Worm (Caenorhabditis elegans) whole organism, L4 larva: ENCODE data around the gene fbxb-108.

Experiments used
- D1046.2 ChIP-seq: fragments of 200-800 bp; sonication (Bioruptor generic); IDR thresholded peaks from 2 replicates; pipeline ENCODE4 v1.3.6; 2022; ENCODE audit warnings: missing genetic modification characterization, missing compliant biosample characterization
- F26F4.8 ChIP-seq: fragments of 200-800 bp; sonication (Bioruptor generic); conservative IDR thresholded peaks from 2 replicates; pipeline ENCODE4 v1.3.6; 2022; ENCODE audit warnings: missing genetic modification characterization, missing compliant biosample characterization
- F37D6.2 ChIP-seq: sonication (generic microtip); optimal IDR thresholded peaks from 2 replicates; lab custom pipeline; 2016; ENCODE audit warnings: mild to moderate bottlenecking, missing genetic modification characterization, missing compliant biosample characterization
- F44E2.7 ChIP-seq: fragments of 200-800 bp; sonication (Bioruptor generic); IDR thresholded peaks from 2 replicates; pipeline ENCODE4 v2.1.2; 2022; ENCODE audit warnings: missing genetic modification characterization, missing compliant biosample characterization
- R02D3.7 ChIP-seq: fragments of 150-350 bp; sonication (generic microtip); optimal IDR thresholded peaks from 3 replicates; lab custom pipeline; 2014; ENCODE audit warnings: missing biosample characterization, missing genetic modification characterization
- Y105C5A.15 ChIP-seq: fragments of 200-800 bp; sonication (Bioruptor generic); IDR thresholded peaks from 2 replicates; pipeline ENCODE4 v1.3.6; 2022; ENCODE audit warnings: missing genetic modification characterization, missing compliant biosample characterization
- Y48G9A.11 ChIP-seq: fragments of 200-800 bp; sonication (Bioruptor generic); IDR thresholded peaks from 2 replicates; pipeline ENCODE4 v1.3.6; 2022; ENCODE audit warnings: missing genetic modification reagents, missing genetic modification characterization, missing compliant biosample characterization
- Y75B8A.6 ChIP-seq: fragments of 200-800 bp; sonication (Bioruptor generic); IDR thresholded peaks from 2 replicates; pipeline ENCODE4 v1.3.6; 2022; ENCODE audit warnings: missing genetic modification reagents, missing genetic modification characterization, missing compliant biosample characterization
- ZK546.5 ChIP-seq, 2 experiments: sonication (generic microtip); optimal IDR thresholded peaks; 2 replicates each; lab custom pipeline; 2017; ENCODE audit warnings: missing biosample characterization in 2 of 2, missing genetic modification characterization in 2 of 2
- aha-1 ChIP-seq: fragments of 150-350 bp; peaks from one replicate; lab custom pipeline; 2014; ENCODE audit warnings: missing biosample characterization, missing genetic modification characterization
- ceh-20 ChIP-seq: fragments of 200-800 bp; sonication (Bioruptor generic); IDR thresholded peaks from 2 replicates; pipeline ENCODE4 v1.3.6; 2022; ENCODE audit warnings: missing genetic modification reagents, missing genetic modification characterization, missing compliant biosample characterization
- ceh-32 ChIP-seq: sonication (generic microtip); optimal IDR thresholded peaks from 2 replicates; lab custom pipeline; 2016; ENCODE audit warnings: mild to moderate bottlenecking, missing genetic modification characterization, missing compliant biosample characterization; ENCODE audit not compliant: poor library complexity
- ceh-44 ChIP-seq: fragments of 200-800 bp; sonication (Bioruptor generic); IDR thresholded peaks from 2 replicates; pipeline ENCODE4 v1.3.6; 2022; ENCODE audit warnings: missing genetic modification reagents, missing genetic modification characterization, missing compliant biosample characterization
- daf-16 ChIP-seq, 3 experiments: sonication (generic microtip); optimal IDR thresholded peaks; 2 replicates each; lab custom pipeline; 2016 to 2017; ENCODE audit warnings: missing genetic modification characterization in 3 of 3, missing genetic modification reagents in 3 of 3, mild to moderate bottlenecking in 2 of 3, missing compliant biosample characterization in 2 of 3, missing biosample characterization in 1 of 3, moderate library complexity in 1 of 3
- dmd-6 ChIP-seq: fragments of 200-800 bp; sonication (Bioruptor generic); IDR thresholded peaks from 2 replicates; pipeline ENCODE4 v1.3.6; 2022; ENCODE audit warnings: missing genetic modification reagents, missing genetic modification characterization, missing compliant biosample characterization
- dmd-8 ChIP-seq: fragments of 200-800 bp; sonication (Bioruptor generic); IDR thresholded peaks from 2 replicates; pipeline ENCODE4 v1.3.6; 2022; ENCODE audit warnings: missing genetic modification characterization, missing compliant biosample characterization
- dmd-9 ChIP-seq: fragments of 200-800 bp; sonication (Bioruptor generic); IDR thresholded peaks from 2 replicates; pipeline ENCODE4 v1.3.6; 2022; ENCODE audit warnings: missing genetic modification reagents, missing genetic modification characterization, missing compliant biosample characterization
- egl-43 ChIP-seq: fragments of 200-800 bp; sonication (Bioruptor generic); IDR thresholded peaks from 2 replicates; pipeline ENCODE4 v1.3.6; 2022; ENCODE audit warnings: missing genetic modification reagents, missing genetic modification characterization, missing compliant biosample characterization
- fkh-10 ChIP-seq: fragments of 150-350 bp; optimal IDR thresholded peaks from 2 replicates; lab custom pipeline; 2014; ENCODE audit warnings: missing biosample characterization, missing genetic modification reagents, missing genetic modification characterization
- hif-1 ChIP-seq, 2 experiments: sonication (generic microtip); optimal IDR thresholded peaks; 2 replicates each; lab custom pipeline; 2016 to 2017; ENCODE audit warnings: missing compliant biosample characterization in 2 of 2, missing genetic modification characterization in 2 of 2, missing genetic modification reagents in 2 of 2, missing genotype in 2 of 2, mild to moderate bottlenecking in 1 of 2
- lim-7 ChIP-seq: fragments of 200-800 bp; sonication (Bioruptor generic); IDR thresholded peaks from 2 replicates; pipeline ENCODE4 v1.3.6; 2022; ENCODE audit warnings: missing genetic modification characterization, missing compliant biosample characterization
- lin-13 ChIP-seq: fragments of 150-350 bp; optimal IDR thresholded peaks from 2 replicates; lab custom pipeline; 2014; ENCODE audit warnings: missing biosample characterization, missing genetic modification reagents, missing genetic modification characterization
- lin-38 ChIP-seq: fragments of 200-800 bp; sonication (Bioruptor generic); IDR thresholded peaks from 2 replicates; pipeline ENCODE4 v1.3.6; 2022; ENCODE audit warnings: missing genetic modification reagents, missing genetic modification characterization, missing compliant biosample characterization
- madf-5 ChIP-seq, 2 experiments: fragments of 200-800 bp; sonication (Bioruptor generic); IDR thresholded peaks; 2 replicates each; pipeline ENCODE4 v1.3.6; 2022; ENCODE audit warnings: missing compliant biosample characterization in 2 of 2, missing genetic modification characterization in 2 of 2
- madf-9 ChIP-seq: fragments of 200-800 bp; sonication (Bioruptor generic); conservative IDR thresholded peaks from 2 replicates; pipeline ENCODE4 v1.3.6; 2022; ENCODE audit warnings: missing genetic modification reagents, missing genetic modification characterization, missing compliant biosample characterization
- mdt-29 ChIP-seq: fragments of 200-800 bp; sonication (Bioruptor generic); IDR thresholded peaks from 2 replicates; pipeline ENCODE4 v1.3.6; 2022; ENCODE audit warnings: missing genetic modification reagents, missing genetic modification characterization, missing compliant biosample characterization
- mes-2 ChIP-seq: sonication (generic microtip); optimal IDR thresholded peaks from 2 replicates; lab custom pipeline; 2016; ENCODE audit warnings: missing genotype, mild to moderate bottlenecking, missing genetic modification characterization, missing compliant biosample characterization; ENCODE audit not compliant: poor library complexity, severe bottlenecking
- mxl-2 ChIP-seq: fragments of 200-800 bp; sonication (Bioruptor generic); conservative IDR thresholded peaks from 2 replicates; pipeline ENCODE4 v1.3.6; 2022; ENCODE audit warnings: missing genetic modification reagents, missing genetic modification characterization, missing compliant biosample characterization
- nhr-28 ChIP-seq: fragments of 150-350 bp; optimal IDR thresholded peaks from 2 replicates; lab custom pipeline; 2014; ENCODE audit warnings: missing biosample characterization, missing genetic modification characterization
- nhr-41 ChIP-seq: fragments of 200-800 bp; sonication (Bioruptor generic); IDR thresholded peaks from 2 replicates; pipeline ENCODE4 v1.3.6; 2022; ENCODE audit warnings: missing genetic modification reagents, missing genetic modification characterization, missing compliant biosample characterization
- nhr-42 ChIP-seq: fragments of 200-800 bp; sonication (Bioruptor generic); IDR thresholded peaks from 2 replicates; pipeline ENCODE4 v1.3.6; 2022; ENCODE audit warnings: missing genetic modification characterization, missing compliant biosample characterization
- nhr-6 ChIP-seq: fragments of 150-350 bp; optimal IDR thresholded peaks from 2 replicates; lab custom pipeline; 2014; ENCODE audit warnings: missing biosample characterization, missing genetic modification characterization
- nhr-76 ChIP-seq: fragments of 150-350 bp; optimal IDR thresholded peaks from 2 replicates; lab custom pipeline; 2014; ENCODE audit warnings: missing biosample characterization, missing genetic modification characterization
- pha-4 ChIP-seq, 2 experiments: fragments of 150-350 bp in 1 of 2; fragments of 200-800 bp in 1 of 2; sonication (Bioruptor generic) in 1 of 2; IDR thresholded peaks in 1 of 2; optimal IDR thresholded peaks in 1 of 2; 2 replicates each; pipeline versions ENCODE4 v1.3.6 to Lab custom; 2014 to 2022; ENCODE audit warnings: missing genetic modification characterization in 2 of 2, missing genetic modification reagents in 2 of 2, missing biosample characterization in 1 of 2, missing compliant biosample characterization in 1 of 2
- rbr-2 ChIP-seq: sonication (generic microtip); optimal IDR thresholded peaks from 2 replicates; lab custom pipeline; 2016; ENCODE audit warnings: missing genotype, missing genetic modification characterization, missing compliant biosample characterization
- set-16 ChIP-seq: fragments of 200-800 bp; sonication (Bioruptor generic); IDR thresholded peaks from 2 replicates; pipeline ENCODE4 v1.3.6; 2022; ENCODE audit warnings: missing genetic modification reagents, missing genetic modification characterization, missing compliant biosample characterization
- snpc-1.2 ChIP-seq: fragments of 200-800 bp; sonication (Bioruptor generic); IDR thresholded peaks from 2 replicates; pipeline ENCODE4 v1.3.6; 2022; ENCODE audit warnings: missing genetic modification reagents, missing genetic modification characterization, missing compliant biosample characterization
- spr-1 ChIP-seq: sonication (generic microtip); optimal IDR thresholded peaks from 2 replicates; lab custom pipeline; 2016; ENCODE audit warnings: mild to moderate bottlenecking, missing genetic modification characterization, missing compliant biosample characterization
- tra-1 ChIP-seq: fragments of 200-800 bp; sonication (Bioruptor generic); IDR thresholded peaks from 2 replicates; pipeline ENCODE4 v1.3.6; 2022; ENCODE audit warnings: missing genetic modification reagents, missing genetic modification characterization, missing compliant biosample characterization
- unc-62 ChIP-seq, 3 experiments: fragments of 150-350 bp in 1 of 3; sonication (generic microtip); optimal IDR thresholded peaks in 2 of 3; peaks in 1 of 3; 1 replicate in 1 of 3; 2 replicates in 2 of 3; lab custom pipeline; 2014 to 2017; ENCODE audit warnings: missing biosample characterization in 3 of 3, missing genetic modification characterization in 3 of 3, missing genetic modification reagents in 3 of 3, missing genotype in 1 of 3
- vab-7 ChIP-seq: fragments of 200-800 bp; sonication (Bioruptor generic); IDR thresholded peaks from 2 replicates; pipeline ENCODE4 v1.3.6; 2022; ENCODE audit warnings: missing genetic modification reagents, missing genetic modification characterization, missing compliant biosample characterization
- zag-1 ChIP-seq: fragments of 150-350 bp; optimal IDR thresholded peaks from 2 replicates; lab custom pipeline; 2014; ENCODE audit warnings: missing biosample characterization, missing genetic modification characterization
- zfp-2 ChIP-seq: sonication (generic microtip); optimal IDR thresholded peaks from 2 replicates; lab custom pipeline; 2016; ENCODE audit warnings: mild to moderate bottlenecking, missing genetic modification characterization, missing compliant biosample characterization
- zfp-3 ChIP-seq: fragments of 200-800 bp; sonication (Bioruptor generic); conservative IDR thresholded peaks from 2 replicates; pipeline ENCODE4 v1.3.6; 2022; ENCODE audit warnings: missing genetic modification reagents, missing genetic modification characterization, missing compliant biosample characterization

Gene fbxb-108

DNA sequence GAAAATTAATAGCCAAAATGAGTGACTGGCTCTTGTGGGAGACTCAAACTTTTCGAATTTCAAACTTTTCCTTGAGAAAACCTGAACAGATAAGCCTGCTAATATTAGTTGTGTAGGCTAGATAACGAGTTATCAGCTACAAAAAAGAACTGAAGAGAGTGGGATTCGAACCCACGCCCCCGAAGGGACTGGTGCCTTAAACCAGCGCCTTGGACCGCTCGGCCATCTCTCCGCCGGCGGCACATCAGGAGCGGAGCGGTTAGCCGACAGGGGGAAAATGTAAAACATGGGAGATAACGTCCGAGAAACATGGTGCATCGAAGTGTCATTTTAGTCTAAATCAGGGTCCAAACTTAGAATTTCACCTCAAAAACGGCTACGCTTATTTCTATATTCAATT lies 29.1 kb upstream of the fbxb-108 start:
- TF ChIP-seq dmd-6 (peak; percentile 29; the same call in 1 of the 2 replicates), pha-4 (GFP tag; IDR thresholded peaks at IDR 0.05; lab: Robert Waterston, UW) (no peak), pha-4 (tag; optimal IDR thresholded peaks at IDR 0.05; lab: Kevin White, UChicago) (no peak), egl-43 (GFP tag; lab: Robert Waterston, UW) (peak; percentile 82), zfp-3 (no peak), zfp-2 (tag; lab: Kevin White, UChicago) (no peak), ceh-20 (peak; percentile 11; the same call in 1 of the 2 replicates), aha-1 (tag; lab: Kevin White, UChicago) (peak; percentile 80), daf-16 (GFP tag; optimal IDR thresholded peaks at IDR 0.05; lab: Kevin White, UChicago) (no peak), daf-16 (tag; optimal IDR thresholded peaks at IDR 0.05; lab: Kevin White, UChicago) (peak; percentile 13), lim-7 (GFP tag; lab: Robert Waterston, UW) (peak; percentile 67; the same call in 1 of the 2 replicates), Y105C5A.15 (GFP tag; lab: Robert Waterston, UW) (0 out of 2 replicates have a peak, but pooled peaks have one; percentile 61), Y48G9A.11 (GFP tag; lab: Robert Waterston, UW) (peak; percentile 66), D1046.2 (0 out of 2 replicates have a peak, but pooled peaks have one; percentile 19), rbr-2 (tag; lab: Kevin White, UChicago) (no peak), tra-1 (GFP tag; lab: Robert Waterston, UW) (0 out of 2 replicates have a peak, but pooled peaks have one; percentile 44), ZK546.5 (tag; optimal IDR thresholded peaks at IDR 0.05; lab: Kevin White, UChicago) (no peak), ceh-32 (no peak), spr-1 (tag; lab: Kevin White, UChicago) (peak; percentile 6), set-16 (GFP tag; lab: Robert Waterston, UW) (peak; percentile 79), vab-7 (GFP tag; lab: Robert Waterston, UW) (peak; percentile 45; the same call in 1 of the 2 replicates), F44E2.7 (0 out of 2 replicates have a peak, but pooled peaks have one; percentile 71), nhr-6 (no peak), F37D6.2 (tag; lab: Kevin White, UChicago) (no peak), nhr-76 (tag; lab: Kevin White, UChicago) (no peak), lin-38 (GFP tag; lab: Robert Waterston, UW) (peak; percentile 63), mes-2 (tag; lab: Kevin White, UChicago) (peak; percentile 43), madf-5 (GFP tag; IDR thresholded peaks at IDR 0.05; lab: Robert Waterston, UW) (no peak), dmd-9 (peak; percentile 44; the same call in 1 of the 2 replicates), mdt-29 (GFP tag; lab: Robert Waterston, UW) (peak; percentile 52; the same call in 1 of the 2 replicates), F26F4.8 (GFP tag; lab: Robert Waterston, UW) (peak; percentile 64; the same call in 1 of the 2 replicates), dmd-8 (GFP tag; lab: Robert Waterston, UW) (0 out of 2 replicates have a peak, but pooled peaks have one; percentile 42), nhr-41 (GFP tag; lab: Robert Waterston, UW) (0 out of 2 replicates have a peak, but pooled peaks have one; percentile 31), lin-13 (GFP tag; lab: Kevin White, UChicago) (peak; percentile 46), snpc-1.2 (GFP tag; lab: Robert Waterston, UW) (peak; percentile 65)

DNA sequence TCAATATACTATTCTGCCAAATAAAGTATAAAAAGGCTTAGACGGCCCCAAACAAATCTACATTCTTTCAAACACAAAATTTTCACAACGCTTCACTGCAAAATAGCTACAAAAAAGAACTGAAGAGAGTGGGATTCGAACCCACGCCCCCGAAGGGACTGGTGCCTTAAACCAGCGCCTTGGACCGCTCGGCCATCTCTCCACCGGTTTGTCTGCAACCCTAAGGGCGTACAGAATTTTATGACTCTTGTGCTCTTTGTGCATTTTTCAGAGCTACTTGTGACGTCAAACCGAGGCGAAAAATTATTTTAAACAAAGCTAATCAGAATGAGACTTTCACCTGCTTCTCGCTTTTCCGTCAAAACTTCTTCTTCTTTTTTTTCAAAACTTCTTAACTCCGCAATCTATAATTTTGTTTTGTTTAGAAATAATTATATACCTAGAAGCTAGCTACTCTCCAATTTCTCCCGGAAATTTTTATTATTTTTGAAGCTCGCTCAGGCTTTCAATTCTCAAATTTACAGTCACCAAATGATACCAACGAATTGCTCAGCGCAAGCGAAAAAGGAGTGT lies 28.5 kb upstream of the fbxb-108 start, which contains the start of gene T05A8.8:
Gene T05A8.8 (plus strand): TSS at position 523 of the 573 bp plus-strand sequence.
- TF ChIP-seq egl-43 (GFP tag; lab: Robert Waterston, UW) (peak; percentile 67), lim-7 (GFP tag; lab: Robert Waterston, UW) (0 out of 2 replicates have a peak, but pooled peaks have one; percentile 48), F44E2.7 (no peak), mdt-29 (GFP tag; lab: Robert Waterston, UW) (no peak), hif-1 (tag; optimal IDR thresholded peaks at IDR 0.05; lab: Kevin White, UChicago) (no peak), F26F4.8 (GFP tag; lab: Robert Waterston, UW) (peak; percentile 70; the same call in 1 of the 2 replicates), madf-5 (GFP tag; IDR thresholded peaks at IDR 0.05; lab: Robert Waterston, UW) (0 out of 4 replicates have a peak, but pooled peaks have one; percentile 27 to 41), R02D3.7 (tag; lab: Kevin White, UChicago) (no peak), D1046.2 (0 out of 2 replicates have a peak, but pooled peaks have one; percentile 36), zag-1 (tag; lab: Kevin White, UChicago) (no peak), ceh-32 (no peak), dmd-8 (GFP tag; lab: Robert Waterston, UW) (0 out of 2 replicates have a peak, but pooled peaks have one; percentile 5), unc-62 (GFP tag; optimal IDR thresholded peaks at IDR 0.05 in 1 of 2; lab: Kevin White, UChicago) (peak in 1 of 2 experiments; percentile 51), unc-62 (tag; optimal IDR thresholded peaks at IDR 0.05; lab: Kevin White, UChicago) (no peak), madf-9 (GFP tag; lab: Robert Waterston, UW) (0 out of 2 replicates have a peak, but pooled peaks have one; percentile 15), mxl-2 (GFP tag; lab: Robert Waterston, UW) (no peak), ceh-44 (no peak), Y75B8A.6 (GFP tag; lab: Robert Waterston, UW) (0 out of 2 replicates have a peak, but pooled peaks have one; percentile 34), Y105C5A.15 (GFP tag; lab: Robert Waterston, UW) (no peak), vab-7 (GFP tag; lab: Robert Waterston, UW) (0 out of 2 replicates have a peak, but pooled peaks have one; percentile 35), nhr-28 (tag; lab: Kevin White, UChicago) (no peak), fkh-10 (GFP tag; lab: Kevin White, UChicago) (no peak), nhr-42 (GFP tag; lab: Robert Waterston, UW) (no peak)
